Fruit fly (Drosophila melanogaster) whole organism, embryonic: Measurements from ENCODE around the gene CG17816.

ENCODE experiments used
- Ada2b ChIP-seq: fragments of 200-800 bp; sonication (Bioruptor generic); IDR thresholded peaks from 2 replicates; pipeline ENCODE4 v1.3.6; 2022; ENCODE audit warnings: missing biosample characterization, missing genetic modification characterization
- Atf-2 ChIP-seq: fragments of 200-800 bp; sonication (Bioruptor generic); optimal IDR thresholded peaks from 2 replicates; lab custom pipeline; 2016; ENCODE audit warnings: missing biosample characterization, missing genetic modification characterization
- Atf3 ChIP-seq: fragments of 200-800 bp; sonication (Bioruptor generic); optimal IDR thresholded peaks from 3 replicates; lab custom pipeline; 2016; ENCODE audit warnings: missing biosample characterization, missing genetic modification characterization
- Awh ChIP-seq: fragments of 200-800 bp; sonication (Bioruptor generic); IDR thresholded peaks from 2 replicates; pipeline ENCODE4, ENCODE4 v1.3.6; 2022; ENCODE audit warnings: missing biosample characterization, missing genetic modification characterization
- Blimp-1 ChIP-seq: fragments of 200-800 bp; sonication (Bioruptor generic); optimal IDR thresholded peaks from 3 replicates; lab custom pipeline; 2018; ENCODE audit warnings: missing biosample characterization, missing genetic modification characterization, mild to moderate bottlenecking, moderate library complexity, missing genetic modification reagents
- CG10147 ChIP-seq: fragments of 200-800 bp; sonication (Bioruptor generic); optimal IDR thresholded peaks from 2 replicates; lab custom pipeline; 2019; ENCODE audit warnings: missing biosample characterization, mild to moderate bottlenecking, missing genetic modification characterization, moderate library complexity
- CG1024 ChIP-seq: fragments of 200-800 bp; sonication (Bioruptor generic); IDR thresholded peaks from 2 replicates; pipeline ENCODE4 v1.3.6; 2022; ENCODE audit warnings: missing biosample characterization, missing genetic modification characterization
- CG10366 ChIP-seq: fragments of 200-800 bp; sonication (Bioruptor generic); IDR thresholded peaks from 2 replicates; pipeline ENCODE4 v1.3.6; 2022; ENCODE audit warnings: missing biosample characterization, missing genetic modification characterization
- CG12104 ChIP-seq: fragments of 200-800 bp; sonication (Bioruptor generic); optimal IDR thresholded peaks from 3 replicates; lab custom pipeline; 2016; ENCODE audit warnings: missing biosample characterization, missing genetic modification characterization
- CG13296 ChIP-seq: fragments of 200-800 bp; sonication (Bioruptor generic); optimal IDR thresholded peaks from 3 replicates; lab custom pipeline; 2018; ENCODE audit warnings: missing biosample characterization, mild to moderate bottlenecking, missing genetic modification characterization
- CG15073 ChIP-seq: fragments of 200-800 bp; sonication (Bioruptor generic); optimal IDR thresholded peaks from 2 replicates; lab custom pipeline; 2016; ENCODE audit warnings: missing biosample characterization, missing genetic modification characterization
- CG15269 ChIP-seq: fragments of 200-800 bp; sonication (Bioruptor generic); optimal IDR thresholded peaks from 2 replicates; lab custom pipeline; 2018; ENCODE audit warnings: missing biosample characterization, mild to moderate bottlenecking, missing genetic modification characterization, moderate library complexity
- CG1529 ChIP-seq: fragments of 200-800 bp; sonication (Bioruptor generic); optimal IDR thresholded peaks from 3 replicates; lab custom pipeline; 2018; ENCODE audit warnings: missing biosample characterization, missing genetic modification characterization
- CG1647 ChIP-seq: fragments of 200-800 bp; sonication (Bioruptor generic); optimal IDR thresholded peaks from 3 replicates; lab custom pipeline; 2016; ENCODE audit warnings: missing biosample characterization, missing genetic modification characterization
- CG16815 ChIP-seq: fragments of 200-800 bp; sonication (Bioruptor generic); optimal IDR thresholded peaks from 3 replicates; lab custom pipeline; 2017; ENCODE audit warnings: missing biosample characterization, mild to moderate bottlenecking, missing genetic modification characterization
- CG16863 ChIP-seq: fragments of 200-800 bp; sonication (Bioruptor generic); optimal IDR thresholded peaks from 3 replicates; lab custom pipeline; 2016; ENCODE audit warnings: missing biosample characterization, missing genetic modification characterization
- CG2202 ChIP-seq: fragments of 200-800 bp; sonication (Bioruptor generic); optimal IDR thresholded peaks from 2 replicates; lab custom pipeline; 2018; ENCODE audit warnings: missing biosample characterization, mild to moderate bottlenecking, missing genetic modification characterization
- CG3065 ChIP-seq: fragments of 200-800 bp; sonication (Bioruptor generic); optimal IDR thresholded peaks from 2 replicates; lab custom pipeline; 2016; ENCODE audit warnings: missing biosample characterization, missing genetic modification characterization
- CG31365 ChIP-seq: fragments of 200-800 bp; sonication (Bioruptor generic); optimal IDR thresholded peaks from 2 replicates; lab custom pipeline; 2018; ENCODE audit warnings: missing biosample characterization, mild to moderate bottlenecking, missing genetic modification characterization
- CG33213 ChIP-seq: fragments of 200-800 bp; sonication (Bioruptor generic); optimal IDR thresholded peaks from 3 replicates; lab custom pipeline; 2016; ENCODE audit warnings: missing biosample characterization, missing genetic modification characterization
- CG43689 ChIP-seq: fragments of 200-800 bp; sonication (Bioruptor generic); IDR thresholded peaks from 2 replicates; pipeline ENCODE4 v1.3.6; 2022; ENCODE audit warnings: missing biosample characterization, missing genetic modification characterization
- CG6765 ChIP-seq: fragments of 200-800 bp; sonication (Bioruptor generic); optimal IDR thresholded peaks from 3 replicates; lab custom pipeline; 2017; ENCODE audit warnings: missing biosample characterization, mild to moderate bottlenecking, missing genetic modification characterization
- CG7556 ChIP-seq: fragments of 200-800 bp; sonication (Bioruptor generic); optimal IDR thresholded peaks from 2 replicates; lab custom pipeline; 2017; ENCODE audit warnings: missing biosample characterization, mild to moderate bottlenecking, missing genetic modification characterization
- CG7745 ChIP-seq: fragments of 200-800 bp; sonication (Bioruptor generic); optimal IDR thresholded peaks from 2 replicates; lab custom pipeline; 2018; ENCODE audit warnings: missing biosample characterization, mild to moderate bottlenecking, missing genetic modification characterization, moderate library complexity
- D19B ChIP-seq: fragments of 200-800 bp; sonication (Bioruptor generic); optimal IDR thresholded peaks from 2 replicates; lab custom pipeline; 2017; ENCODE audit warnings: missing biosample characterization, mild to moderate bottlenecking, missing genetic modification characterization
- Fer1 ChIP-seq: fragments of 200-800 bp; sonication (Bioruptor generic); optimal IDR thresholded peaks from 2 replicates; lab custom pipeline; 2017; ENCODE audit warnings: missing biosample characterization, mild to moderate bottlenecking, missing genetic modification characterization
- Gsc ChIP-seq: fragments of 200-800 bp; sonication (Bioruptor generic); IDR thresholded peaks from 2 replicates; pipeline ENCODE4 v1.3.6; 2022; ENCODE audit warnings: missing biosample characterization, missing genetic modification characterization
- Hmr ChIP-seq: fragments of 200-800 bp; sonication (Bioruptor generic); optimal IDR thresholded peaks from 3 replicates; lab custom pipeline; 2017; ENCODE audit warnings: mild to moderate bottlenecking, missing biosample characterization, missing genetic modification reagents, missing genetic modification characterization
- Max ChIP-seq: fragments of 200-800 bp; sonication (Bioruptor generic); optimal IDR thresholded peaks from 2 replicates; lab custom pipeline; 2016; ENCODE audit warnings: missing biosample characterization, mild to moderate bottlenecking, missing genetic modification characterization
- NC2β ChIP-seq: fragments of 200-800 bp; sonication (Bioruptor generic); optimal IDR thresholded peaks from 2 replicates; lab custom pipeline; 2016; ENCODE audit warnings: missing biosample characterization, missing genetic modification characterization
- NK7.1 ChIP-seq: fragments of 200-800 bp; sonication (Bioruptor generic); optimal IDR thresholded peaks from 3 replicates; lab custom pipeline; 2016; ENCODE audit warnings: missing biosample characterization, missing genetic modification characterization
- Oaz ChIP-seq: fragments of 200-800 bp; sonication (Bioruptor generic); IDR thresholded peaks from 2 replicates; pipeline ENCODE4 v1.3.6; 2022; ENCODE audit warnings: missing biosample characterization, missing genetic modification characterization
- Six4 ChIP-seq: fragments of 200-800 bp; sonication (Bioruptor generic); optimal IDR thresholded peaks from 2 replicates; lab custom pipeline; 2016; ENCODE audit warnings: missing biosample characterization, missing genetic modification characterization
- Ssrp ChIP-seq: fragments of 200-800 bp; sonication (Bioruptor generic); optimal IDR thresholded peaks from 2 replicates; lab custom pipeline; 2018; ENCODE audit warnings: missing biosample characterization, mild to moderate bottlenecking, missing genetic modification characterization, moderate library complexity
- Tbp ChIP-seq: fragments of >200 bp; optimal IDR thresholded peaks from 2 replicates; lab custom pipeline; 2018; ENCODE audit warnings: missing biosample characterization, missing genetic modification characterization
- Xbp1 ChIP-seq: fragments of 200-800 bp; sonication (Bioruptor generic); optimal IDR thresholded peaks from 3 replicates; lab custom pipeline; 2016; ENCODE audit warnings: missing biosample characterization, mild to moderate bottlenecking, missing genetic modification characterization
- bab2 ChIP-seq: fragments of 200-800 bp; sonication (Bioruptor generic); optimal IDR thresholded peaks from 2 replicates; lab custom pipeline; 2016; ENCODE audit warnings: missing biosample characterization, missing genetic modification characterization
- bbx ChIP-seq: fragments of 200-800 bp; sonication (Bioruptor generic); IDR thresholded peaks from 2 replicates; pipeline ENCODE4 v1.3.6; 2022; ENCODE audit warnings: missing biosample characterization, missing genetic modification characterization; ENCODE audit not compliant: partially characterized antibody
- cad ChIP-seq: fragments of >200 bp; optimal IDR thresholded peaks from 2 replicates; lab custom pipeline; 2017; ENCODE audit warnings: missing biosample characterization, missing genetic modification characterization
- cato ChIP-seq: fragments of 200-800 bp; sonication (Bioruptor generic); optimal IDR thresholded peaks from 2 replicates; lab custom pipeline; 2016; ENCODE audit warnings: missing biosample characterization, missing genetic modification characterization, borderline replicate concordance
- caup ChIP-seq: fragments of 200-800 bp; sonication (Bioruptor generic); optimal IDR thresholded peaks from 3 replicates; lab custom pipeline; 2017; ENCODE audit warnings: missing biosample characterization, mild to moderate bottlenecking, missing genetic modification characterization, moderate library complexity; ENCODE audit not compliant: severe bottlenecking
- dan ChIP-seq: fragments of 200-800 bp; sonication (Bioruptor generic); IDR thresholded peaks from 2 replicates; pipeline ENCODE4 v1.3.6; 2022; ENCODE audit warnings: missing biosample characterization, missing genetic modification characterization
- disco-r ChIP-seq: fragments of 200-800 bp; sonication (Bioruptor generic); optimal IDR thresholded peaks from 2 replicates; lab custom pipeline; 2016; ENCODE audit warnings: missing biosample characterization, missing genetic modification characterization
- eve ChIP-seq, 2 experiments: fragments of >200 bp; optimal IDR thresholded peaks; 2 replicates each; lab custom pipeline; 2017; ENCODE audit warnings: missing biosample characterization in 2 of 2, missing genetic modification characterization in 2 of 2
- fd102C ChIP-seq: fragments of 200-800 bp; sonication (Bioruptor generic); optimal IDR thresholded peaks from 2 replicates; lab custom pipeline; 2018; ENCODE audit warnings: missing biosample characterization, mild to moderate bottlenecking, missing genetic modification characterization, moderate library complexity
- gcm ChIP-seq: fragments of 200-800 bp; sonication (Bioruptor generic); optimal IDR thresholded peaks from 2 replicates; lab custom pipeline; 2019; ENCODE audit warnings: missing biosample characterization, mild to moderate bottlenecking, missing genetic modification characterization, moderate library complexity
- grau ChIP-seq: fragments of 200-800 bp; optimal IDR thresholded peaks from 3 replicates; lab custom pipeline; 2019; ENCODE audit warnings: missing biosample characterization, mild to moderate bottlenecking, missing genetic modification characterization, moderate library complexity
- lilli ChIP-seq: fragments of 200-800 bp; sonication (Bioruptor generic); optimal IDR thresholded peaks from 3 replicates; lab custom pipeline; 2016; ENCODE audit warnings: missing biosample characterization, missing genetic modification characterization
- lola ChIP-seq, 3 experiments: fragments of >200 bp in 2 of 3; fragments of 200-800 bp in 1 of 3; sonication (Bioruptor generic) in 1 of 3; optimal IDR thresholded peaks; 2 replicates each; lab custom pipeline; 2017 to 2019; ENCODE audit warnings: missing biosample characterization in 3 of 3, missing genetic modification characterization in 3 of 3, mild to moderate bottlenecking in 1 of 3, moderate library complexity in 1 of 3
- pzg ChIP-seq: fragments of 200-800 bp; sonication (Bioruptor generic); optimal IDR thresholded peaks from 3 replicates; lab custom pipeline; 2018; ENCODE audit warnings: missing biosample characterization, mild to moderate bottlenecking, missing genetic modification characterization, moderate library complexity
- run ChIP-seq: fragments of 200-800 bp; sonication (Bioruptor generic); optimal IDR thresholded peaks from 3 replicates; lab custom pipeline; 2018; ENCODE audit warnings: missing biosample characterization, mild to moderate bottlenecking, missing genetic modification characterization
- vnd ChIP-seq: fragments of 200-800 bp; sonication (Bioruptor generic); IDR thresholded peaks from 3 replicates; pipeline ENCODE4 v1.3.6; 2022; ENCODE audit warnings: missing biosample characterization, missing genetic modification characterization; ENCODE audit not compliant: partially characterized antibody

CG17816 gene

DNA sequence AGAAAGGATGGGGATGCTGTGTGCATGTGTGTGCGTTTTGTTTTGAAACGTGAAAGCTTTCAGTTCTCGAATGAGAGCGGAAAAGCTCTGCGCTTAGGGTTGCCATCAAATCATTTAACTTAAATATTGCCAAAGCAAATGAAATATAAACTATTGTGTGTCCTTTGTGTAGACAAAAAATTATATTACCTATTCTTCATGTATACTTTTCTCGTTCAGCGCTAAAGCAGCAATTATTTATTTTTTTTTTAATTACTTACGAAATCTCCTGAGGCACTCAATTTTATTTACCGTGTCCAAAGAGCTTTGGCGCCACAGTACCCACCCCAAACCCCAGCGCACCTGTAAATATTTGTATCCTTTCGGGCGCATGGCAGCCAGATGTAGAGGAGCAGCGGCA, 65.0 kb downstream of the CG17816 start (continued):
- no peak for TF ChIP-seq gcm (GFP tag; lab: Kevin White, UChicago)
- no peak for TF ChIP-seq lola (GFP tag; optimal IDR thresholded peaks at IDR 0.05; lab: Kevin White, UChicago)
- no peak for TF ChIP-seq dan
- TF ChIP-seq Hmr (GFP tag; lab: Kevin White, UChicago) = peak; percentile 80
- TF ChIP-seq CG10366 (GFP tag; lab: Robert Waterston, UW) = peak; percentile 22; the same call in 1 of the 2 replicates
- no peak for TF ChIP-seq CG2202 (tag; lab: Kevin White, UChicago)
- TF ChIP-seq NC2β = no peak
- peak; percentile 50 for TF ChIP-seq CG6765 (GFP tag; lab: Kevin White, UChicago)
- no peak for TF ChIP-seq eve (GFP tag; optimal IDR thresholded peaks at IDR 0.05; lab: Kevin White, UChicago)
- no peak for TF ChIP-seq cad (GFP tag; lab: Kevin White, UChicago)
- no peak for TF ChIP-seq CG1024 (GFP tag; lab: Robert Waterston, UW)
- peak; percentile 77 for TF ChIP-seq Fer1 (GFP tag; lab: Kevin White, UChicago)
- TF ChIP-seq CG16815 (GFP tag; lab: Kevin White, UChicago) = no peak
- TF ChIP-seq lilli (GFP tag; lab: Kevin White, UChicago) = peak; percentile 67
- no peak for TF ChIP-seq disco-r (GFP tag; lab: Kevin White, UChicago)
- TF ChIP-seq D19B = peak; percentile 20
- peak; percentile 48 for TF ChIP-seq CG15269 (tag; lab: Kevin White, UChicago)
- no peak for TF ChIP-seq CG33213 (GFP tag; lab: Kevin White, UChicago)
- TF ChIP-seq cato (GFP tag; lab: Kevin White, UChicago) = no peak
- TF ChIP-seq CG7556 (GFP tag; lab: Kevin White, UChicago) = peak; percentile 66
- TF ChIP-seq CG1647 (GFP tag; lab: Kevin White, UChicago) = no peak
- TF ChIP-seq Oaz (GFP tag; lab: Robert Waterston, UW) = no peak
- no peak for TF ChIP-seq CG3065 (GFP tag; lab: Kevin White, UChicago)
- no peak for TF ChIP-seq CG12104 (GFP tag; lab: Kevin White, UChicago)
- TF ChIP-seq CG31365 = no peak
- peak; percentile 41 for TF ChIP-seq CG10147 (GFP tag; lab: Kevin White, UChicago)
- TF ChIP-seq Atf3 (GFP tag; lab: Kevin White, UChicago) = no peak
- no peak for TF ChIP-seq Max (GFP tag; lab: Kevin White, UChicago)
- TF ChIP-seq Blimp-1 (GFP tag; lab: Kevin White, UChicago) = no peak
- no peak for TF ChIP-seq Six4 (GFP tag; lab: Kevin White, UChicago)
- TF ChIP-seq Atf-2 (GFP tag; lab: Kevin White, UChicago) = no peak
- TF ChIP-seq CG43689 = no peak
- TF ChIP-seq vnd (GFP tag; lab: Robert Waterston, UW) = no peak
- TF ChIP-seq Gsc (GFP tag; lab: Robert Waterston, UW) = no peak
- no peak for TF ChIP-seq pzg (GFP tag; lab: Kevin White, UChicago)
- TF ChIP-seq CG1529 (GFP tag; lab: Kevin White, UChicago) = no peak
- peak; percentile 29 for TF ChIP-seq CG13296
- no peak for TF ChIP-seq Ssrp (tag; lab: Kevin White, UChicago)
- no peak for TF ChIP-seq fd102C (GFP tag; lab: Kevin White, UChicago)
- TF ChIP-seq CG15073 (GFP tag; lab: Kevin White, UChicago) = no peak
- TF ChIP-seq run (tag; lab: Kevin White, UChicago) = no peak
- TF ChIP-seq caup (GFP tag; lab: Kevin White, UChicago) = peak; percentile 19
- TF ChIP-seq NK7.1 (GFP tag; lab: Kevin White, UChicago) = no peak
- TF ChIP-seq Ada2b (GFP tag; lab: Robert Waterston, UW) = peak; percentile 40
- TF ChIP-seq bab2 (GFP tag; lab: Kevin White, UChicago) = no peak
- peak; percentile 33 for TF ChIP-seq grau (tag; lab: Kevin White, UChicago)
- no peak for TF ChIP-seq CG16863 (GFP tag; lab: Kevin White, UChicago)
- no peak for TF ChIP-seq Tbp
- TF ChIP-seq Awh (GFP tag; lab: Robert Waterston, UW) = no peak
- no peak for TF ChIP-seq bbx (GFP tag; lab: Robert Waterston, UW)
- no peak for TF ChIP-seq CG7745 (tag; lab: Kevin White, UChicago)
- peak; percentile 40 for TF ChIP-seq Xbp1 (GFP tag; lab: Kevin White, UChicago)
